Worm (Caenorhabditis elegans): ENCODE data around the gene T02C5.1.

T02C5.1 gene

ce11 chrX:2687174-2687573, 7.5 kb upstream of the T02C5.1 start, which contains the start of gene immt-1 (continued):
- TF ChIP-seq daf-12 (tag; optimal IDR thresholded peaks at IDR 0.05), result no peak
- TF ChIP-seq egl-27 (tag; optimal IDR thresholded peaks at IDR 0.05), result no peak

DNA sequence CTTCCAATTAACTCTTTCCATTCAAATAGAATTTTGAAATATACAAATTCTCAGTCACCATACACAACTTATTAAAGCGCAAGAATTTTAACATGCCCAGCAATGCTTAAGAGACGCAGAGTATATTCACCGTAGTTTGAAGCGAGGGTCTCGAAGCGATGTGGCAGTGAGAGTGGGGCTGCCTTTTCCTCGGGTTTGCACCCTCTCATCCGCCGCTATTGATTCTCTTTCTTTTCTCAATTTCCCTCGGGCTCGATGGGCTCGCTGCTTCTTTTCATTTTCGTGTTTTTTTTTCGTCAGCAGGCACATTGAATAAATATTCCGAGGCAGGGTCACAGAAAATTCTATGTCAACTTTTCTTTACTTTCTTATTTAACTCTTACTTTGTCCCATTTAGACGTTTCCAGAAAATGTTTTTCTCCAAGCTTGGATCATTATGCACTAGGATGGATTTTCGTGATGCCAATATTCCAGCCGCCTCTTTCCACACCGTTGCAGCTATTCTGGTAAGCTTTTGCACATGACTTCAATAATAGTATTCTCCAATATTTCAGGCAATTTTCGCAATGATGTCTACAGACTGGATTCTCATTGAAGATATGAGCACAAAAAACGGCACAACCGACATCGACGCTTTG, 6.0 kb upstream of the T02C5.1 start, which contains the start of gene T14G11.1:
T14G11.1 (plus strand) TSS at position 408 of the 638 bp plus-strand sequence.
- TF ChIP-seq egl-27 (tag; optimal IDR thresholded peaks at IDR 0.05) (no peak), mdt-29 (GFP tag; IDR thresholded peaks at IDR 0.05) (no peak), zfp-2 (tag; optimal IDR thresholded peaks at IDR 0.05) (no peak), nhr-76 (tag; optimal IDR thresholded peaks at IDR 0.05) (no peak), daf-8 (GFP tag; IDR thresholded peaks at IDR 0.05) (no peak), cey-2 (tag; optimal IDR thresholded peaks at IDR 0.05; ENCODE audit: borderline replicate concordance, insufficient read depth) (no peak), D1046.2 (GFP tag; IDR thresholded peaks at IDR 0.05) (no peak), unc-62 (GFP tag; optimal IDR thresholded peaks at IDR 0.05 in 1 of 2) (peak in 1 of 2 experiments; percentile 90), unc-62 (tag; optimal IDR thresholded peaks at IDR 0.05) (no peak), hif-1 (tag; optimal IDR thresholded peaks at IDR 0.05) (peak in 1 of 2 experiments; percentile 57), ama-1 (optimal IDR thresholded peaks at IDR 0.05) (no peak), ztf-7 (tag; optimal IDR thresholded peaks at IDR 0.05) (no peak), zip-11 (GFP tag; IDR thresholded peaks at IDR 0.05) (no peak), Y105C5A.15 (GFP tag; IDR thresholded peaks at IDR 0.05) (no peak), T20F7.1 (GFP tag; optimal IDR thresholded peaks at IDR 0.05) (no peak), ctbp-1 (GFP tag; IDR thresholded peaks at IDR 0.05) (no peak), ceh-32 (tag; optimal IDR thresholded peaks at IDR 0.05; ENCODE audit: poor library complexity) (no peak), nhr-41 (GFP tag; IDR thresholded peaks at IDR 0.05) (no peak), nhr-48 (tag; optimal IDR thresholded peaks at IDR 0.05) (peak; percentile 9), aha-1 (tag) (no peak), lim-7 (GFP tag; IDR thresholded peaks at IDR 0.05) (no peak), saeg-2 (GFP tag; IDR thresholded peaks at IDR 0.05) (no peak), mep-1 (tag; optimal IDR thresholded peaks at IDR 0.05) (peak; percentile 82), mdl-1 (tag; optimal IDR thresholded peaks at IDR 0.05) (peak in 1 of 2 experiments; percentile 46), tra-1 (GFP tag; IDR thresholded peaks at IDR 0.05) (no peak), ZK546.5 (tag; optimal IDR thresholded peaks at IDR 0.05) (no peak), unc-130 (GFP tag; optimal IDR thresholded peaks at IDR 0.05) (no peak), mxl-2 (GFP tag; conservative IDR thresholded peaks at IDR 0.05) (no peak), ZK337.2 (GFP tag; IDR thresholded peaks at IDR 0.05) (no peak), lsy-2 (tag; optimal IDR thresholded peaks at IDR 0.05) (peak; percentile 91 to 98), nhr-102 (tag; optimal IDR thresholded peaks at IDR 0.05) (no peak), Y48G9A.11 (GFP tag; IDR thresholded peaks at IDR 0.05) (no peak), hlh-30 (tag; optimal IDR thresholded peaks at IDR 0.05; ENCODE audit: insufficient read depth) (peak; percentile 88), daf-16 (GFP tag; optimal IDR thresholded peaks at IDR 0.05) (peak in 1 of 2 experiments; percentile 26), daf-16 (tag; optimal IDR thresholded peaks at IDR 0.05) (peak; percentile 49), duxl-1 (tag; optimal IDR thresholded peaks at IDR 0.05; ENCODE audit: poor library complexity) (peak; percentile 45), dmd-9 (GFP tag; IDR thresholded peaks at IDR 0.05) (no peak), sdz-12 (GFP tag; optimal IDR thresholded peaks at IDR 0.05) (no peak), dmd-6 (GFP tag; IDR thresholded peaks at IDR 0.05) (0 out of 2 replicates have a peak, but pooled peaks have one; percentile 17), lin-38 (GFP tag; IDR thresholded peaks at IDR 0.05) (no peak), F26F4.8 (GFP tag; conservative IDR thresholded peaks at IDR 0.05) (no peak), fkh-10 (GFP tag; optimal IDR thresholded peaks at IDR 0.05) (peak; percentile 70), pqm-1 (tag; optimal IDR thresholded peaks at IDR 0.05) (no peak), hlh-11 (tag; optimal IDR thresholded peaks at IDR 0.05) (peak; percentile 57), Y5F2A.4 (GFP tag; optimal IDR thresholded peaks at IDR 0.05) (no peak), arid-1 (GFP tag; conservative IDR thresholded peaks at IDR 0.05) (0 out of 2 replicates have a peak, but pooled peaks have one; percentile 45), ceh-44 (GFP tag; IDR thresholded peaks at IDR 0.05) (no peak)

Measured in whole organism, L4 larva.